Fruit fly (Drosophila melanogaster) whole organism, adult: ENCODE data around the gene Gmd.

Experiments
- CG1620 ChIP-seq: fragments of 200-800 bp; sonication (Bioruptor generic); optimal IDR thresholded peaks from 2 replicates; lab custom pipeline; 2016; ENCODE audit warnings: missing biosample characterization, missing genetic modification characterization
- Crg-1 ChIP-seq: fragments of 200-800 bp; sonication (Bioruptor generic); optimal IDR thresholded peaks from 2 replicates; lab custom pipeline; 2016; ENCODE audit warnings: missing biosample characterization, missing genetic modification characterization
- Hr96 ChIP-seq: fragments of 200-800 bp; sonication (Bioruptor generic); optimal IDR thresholded peaks from 2 replicates; lab custom pipeline; 2016; ENCODE audit warnings: missing biosample characterization, missing genetic modification characterization
- Mnt ChIP-seq: fragments of 200-800 bp; sonication (Bioruptor generic); optimal IDR thresholded peaks from 2 replicates; lab custom pipeline; 2016; ENCODE audit warnings: missing biosample characterization, mild to moderate bottlenecking, missing genetic modification characterization
- ovo ChIP-seq: fragments of 200-800 bp; sonication (Bioruptor generic); optimal IDR thresholded peaks from 2 replicates; lab custom pipeline; 2016; ENCODE audit warnings: missing biosample characterization, missing genetic modification characterization

DNA sequence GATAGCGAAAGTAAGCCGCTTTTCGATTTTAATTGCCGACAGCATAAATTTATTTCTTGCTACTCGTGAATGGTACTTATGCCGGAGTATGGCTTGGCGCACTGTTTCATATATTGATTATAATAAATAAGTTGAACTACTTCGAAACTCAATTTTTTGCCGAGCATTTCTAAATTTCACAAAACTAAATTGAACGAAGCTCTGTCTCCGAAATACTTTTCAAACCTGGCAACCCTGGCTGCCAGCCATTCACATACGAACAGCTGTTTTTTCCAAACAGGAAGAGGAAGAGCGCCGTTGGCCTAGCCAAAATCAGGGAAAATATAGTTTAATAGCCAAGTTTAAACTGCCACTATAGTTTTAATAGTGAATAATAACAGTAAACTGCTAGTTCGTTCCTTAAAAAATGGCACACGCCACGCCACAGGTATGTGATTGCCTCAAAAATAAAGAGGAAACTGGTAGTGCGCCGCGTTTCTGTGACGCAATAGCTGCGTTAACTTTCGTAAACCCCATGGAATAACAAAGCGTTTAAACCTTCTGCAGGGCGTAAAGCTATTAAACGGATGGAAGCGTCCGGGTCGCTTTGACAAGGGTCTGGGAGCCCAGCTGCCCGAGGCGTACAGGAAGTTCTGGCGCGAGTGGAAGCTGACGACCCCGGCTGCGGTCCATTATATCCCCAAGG, 3.0 kb downstream of the Gmd start, which contains the start of gene mRpL28:
- TF ChIP-seq ovo (GFP tag; lab: Kevin White, UChicago) (no peak), Crg-1 (GFP tag; lab: Kevin White, UChicago) (no peak), Mnt (peak; percentile 44), CG1620 (GFP tag; lab: Kevin White, UChicago) (no peak), Hr96 (GFP tag; lab: Kevin White, UChicago) (no peak)
